Fruit fly (Drosophila melanogaster) whole organism, embryonic: Measurements from ENCODE around the gene ftz-f1.

Experiments used
- Atf3 ChIP-seq: fragments of 200-800 bp; sonication (Bioruptor generic); optimal IDR thresholded peaks from 3 replicates; lab custom pipeline; 2016; ENCODE audit warnings: missing biosample characterization, missing genetic modification characterization
- Blimp-1 ChIP-seq: fragments of 200-800 bp; sonication (Bioruptor generic); optimal IDR thresholded peaks from 3 replicates; lab custom pipeline; 2018; ENCODE audit warnings: missing biosample characterization, missing genetic modification characterization, mild to moderate bottlenecking, moderate library complexity, missing genetic modification reagents
- CG1024 ChIP-seq: fragments of 200-800 bp; sonication (Bioruptor generic); IDR thresholded peaks from 2 replicates; pipeline ENCODE4 v1.3.6; 2022; ENCODE audit warnings: missing biosample characterization, missing genetic modification characterization
- CG11398 ChIP-seq: fragments of 200-800 bp; sonication (Bioruptor generic); optimal IDR thresholded peaks from 2 replicates; lab custom pipeline; 2016; ENCODE audit warnings: missing biosample characterization, missing genetic modification characterization
- CG11696 ChIP-seq: fragments of 200-800 bp; sonication (Bioruptor generic); IDR thresholded peaks from 2 replicates; pipeline ENCODE4 v1.3.6; 2022; ENCODE audit warnings: missing biosample characterization, missing genetic modification characterization
- CG12219 ChIP-seq: fragments of 200-800 bp; sonication (Bioruptor generic); optimal IDR thresholded peaks from 3 replicates; lab custom pipeline; 2018; ENCODE audit warnings: missing biosample characterization, mild to moderate bottlenecking, missing genetic modification characterization
- CG14710 ChIP-seq: fragments of 200-800 bp; sonication (Bioruptor generic); optimal IDR thresholded peaks from 3 replicates; lab custom pipeline; 2019; ENCODE audit warnings: missing biosample characterization, mild to moderate bottlenecking, missing genetic modification characterization, moderate library complexity
- CG15696 ChIP-seq: fragments of 200-800 bp; sonication (Bioruptor generic); optimal IDR thresholded peaks from 2 replicates; lab custom pipeline; 2019; ENCODE audit warnings: missing biosample characterization, mild to moderate bottlenecking, missing genetic modification characterization, moderate library complexity
- CG16779 ChIP-seq: fragments of 200-800 bp; sonication (Bioruptor generic); IDR thresholded peaks from 2 replicates; pipeline ENCODE4 v1.3.6; 2022; ENCODE audit warnings: missing biosample characterization, missing genetic modification characterization
- CG17359 ChIP-seq: fragments of 200-800 bp; sonication (Bioruptor generic); optimal IDR thresholded peaks from 3 replicates; lab custom pipeline; 2018; ENCODE audit warnings: missing biosample characterization, mild to moderate bottlenecking, missing genetic modification characterization, moderate library complexity
- CG17568 ChIP-seq: fragments of 200-800 bp; sonication (Bioruptor generic); optimal IDR thresholded peaks from 2 replicates; lab custom pipeline; 2018; ENCODE audit warnings: missing biosample characterization, mild to moderate bottlenecking, missing genetic modification characterization, moderate library complexity
- CG17829 ChIP-seq: fragments of 200-800 bp; optimal IDR thresholded peaks from 2 replicates; lab custom pipeline; 2019; ENCODE audit warnings: missing biosample characterization, mild to moderate bottlenecking, missing genetic modification characterization, moderate library complexity
- CG2129 ChIP-seq: fragments of 200-800 bp; sonication (Bioruptor generic); IDR thresholded peaks from 2 replicates; pipeline ENCODE4 v1.3.6; 2022; ENCODE audit warnings: missing biosample characterization, missing genetic modification characterization; ENCODE audit not compliant: partially characterized antibody
- CG2202 ChIP-seq: fragments of 200-800 bp; sonication (Bioruptor generic); optimal IDR thresholded peaks from 2 replicates; lab custom pipeline; 2018; ENCODE audit warnings: missing biosample characterization, mild to moderate bottlenecking, missing genetic modification characterization
- CG30403 ChIP-seq: fragments of 200-800 bp; sonication (Bioruptor generic); optimal IDR thresholded peaks from 3 replicates; lab custom pipeline; 2016; ENCODE audit warnings: missing biosample characterization, missing genetic modification characterization
- CG31224 ChIP-seq: fragments of 200-800 bp; sonication (Bioruptor generic); IDR thresholded peaks from 2 replicates; pipeline ENCODE4 v1.3.6; 2022; ENCODE audit warnings: missing biosample characterization, missing genetic modification characterization
- CG4854 ChIP-seq: fragments of 200-800 bp; sonication (Bioruptor generic); optimal IDR thresholded peaks from 2 replicates; lab custom pipeline; 2016; ENCODE audit warnings: missing biosample characterization, missing genetic modification characterization, inconsistent platforms
- CG5245 ChIP-seq: fragments of 200-800 bp; sonication (Bioruptor generic); optimal IDR thresholded peaks from 3 replicates; lab custom pipeline; 2016; ENCODE audit warnings: missing biosample characterization, missing genetic modification characterization
- CG6175 ChIP-seq: fragments of 200-800 bp; sonication (Bioruptor generic); IDR thresholded peaks from 3 replicates; pipeline ENCODE4 v1.3.6; 2022; ENCODE audit warnings: missing biosample characterization, missing genetic modification characterization
- CG7963 ChIP-seq: fragments of 200-800 bp; sonication (Bioruptor generic); IDR thresholded peaks from 3 replicates; pipeline ENCODE4 v1.3.6; 2022; ENCODE audit warnings: missing biosample characterization, missing genetic modification characterization; ENCODE audit not compliant: partially characterized antibody
- CG8765 ChIP-seq: fragments of 200-800 bp; sonication (Bioruptor generic); IDR thresholded peaks from 2 replicates; pipeline ENCODE4 v1.3.6; 2022; ENCODE audit warnings: missing biosample characterization, missing genetic modification characterization
- CG9215 ChIP-seq: fragments of 200-800 bp; sonication (Bioruptor generic); IDR thresholded peaks from 2 replicates; pipeline ENCODE4 v1.3.6; 2022; ENCODE audit warnings: missing biosample characterization, missing genetic modification characterization
- Chrac-16 ChIP-seq: fragments of 200-800 bp; sonication (Bioruptor generic); optimal IDR thresholded peaks from 3 replicates; lab custom pipeline; 2016; ENCODE audit warnings: missing biosample characterization, missing genetic modification characterization
- Fer3 ChIP-seq: fragments of 200-800 bp; sonication (Bioruptor generic); optimal IDR thresholded peaks from 2 replicates; lab custom pipeline; 2018; ENCODE audit warnings: missing biosample characterization, mild to moderate bottlenecking, missing genetic modification characterization, moderate library complexity
- Hmx ChIP-seq: fragments of 200-800 bp; sonication (Bioruptor generic); optimal IDR thresholded peaks from 2 replicates; lab custom pipeline; 2016; ENCODE audit warnings: missing biosample characterization, missing genetic modification characterization
- Hr39 ChIP-seq: fragments of >200 bp; optimal IDR thresholded peaks from 2 replicates; lab custom pipeline; 2017
- Kr ChIP-seq: fragments of 200-800 bp; sonication (Bioruptor generic); optimal IDR thresholded peaks from 2 replicates; lab custom pipeline; 2017; ENCODE audit warnings: missing biosample characterization, mild to moderate bottlenecking, missing genetic modification characterization
- Pdp1 ChIP-seq, 2 experiments: fragments of 200-800 bp; sonication (Bioruptor generic); optimal IDR thresholded peaks; 3 replicates each; lab custom pipeline; 2016; ENCODE audit warnings: missing biosample characterization in 2 of 2, missing genetic modification characterization in 2 of 2, mild to moderate bottlenecking in 1 of 2, moderate library complexity in 1 of 2
- Vsx1 ChIP-seq: fragments of 200-800 bp; sonication (Bioruptor generic); optimal IDR thresholded peaks from 2 replicates; lab custom pipeline; 2017; ENCODE audit warnings: missing biosample characterization, mild to moderate bottlenecking, missing genetic modification characterization, missing genetic modification reagents
- amos ChIP-seq: fragments of 200-800 bp; sonication (Bioruptor generic); IDR thresholded peaks from 2 replicates; pipeline ENCODE4 v1.3.6; 2022; ENCODE audit warnings: missing biosample characterization, missing genetic modification characterization; ENCODE audit not compliant: partially characterized antibody
- bbx ChIP-seq: fragments of 200-800 bp; sonication (Bioruptor generic); IDR thresholded peaks from 2 replicates; pipeline ENCODE4 v1.3.6; 2022; ENCODE audit warnings: missing biosample characterization, missing genetic modification characterization; ENCODE audit not compliant: partially characterized antibody
- dati ChIP-seq: fragments of 200-800 bp; sonication (Bioruptor generic); IDR thresholded peaks from 2 replicates; pipeline ENCODE4 v1.3.6; 2022; ENCODE audit warnings: missing biosample characterization, missing genetic modification characterization
- gro ChIP-seq: fragments of 200-800 bp; sonication (Bioruptor generic); optimal IDR thresholded peaks from 2 replicates; lab custom pipeline; 2016; ENCODE audit warnings: missing biosample characterization, missing genetic modification characterization
- gsb ChIP-seq: fragments of 200-800 bp; sonication (Bioruptor generic); IDR thresholded peaks from 2 replicates; pipeline ENCODE4 v1.3.6; 2022; ENCODE audit warnings: missing biosample characterization, missing genetic modification characterization
- gt ChIP-seq: fragments of 200-800 bp; sonication (Bioruptor generic); IDR thresholded peaks from 2 replicates; pipeline ENCODE4 v1.3.6; 2022; ENCODE audit warnings: missing biosample characterization, missing genetic modification characterization
- jigr1 ChIP-seq: fragments of 200-800 bp; sonication (Bioruptor generic); IDR thresholded peaks from 3 replicates; pipeline ENCODE4 v1.3.6; 2022; ENCODE audit warnings: missing biosample characterization, missing genetic modification characterization
- luna ChIP-seq: fragments of 200-800 bp; sonication (Bioruptor generic); optimal IDR thresholded peaks from 2 replicates; lab custom pipeline; 2016; ENCODE audit warnings: missing biosample characterization, missing genetic modification characterization
- pan ChIP-seq, 4 experiments: fragments of >200 bp in 3 of 4; fragments of 200-800 bp in 1 of 4; sonication (Bioruptor generic) in 1 of 4; optimal IDR thresholded peaks in 3 of 4; IDR thresholded peaks in 1 of 4; 2 replicates each; pipeline versions ENCODE4 v1.3.6 to Lab custom; 2017 to 2022; ENCODE audit warnings: missing biosample characterization in 2 of 4, missing genetic modification characterization in 2 of 4, mixed read lengths in 1 of 4
- pros ChIP-seq: fragments of 200-800 bp; sonication (Bioruptor generic); optimal IDR thresholded peaks from 3 replicates; lab custom pipeline; 2019; ENCODE audit warnings: missing biosample characterization, mild to moderate bottlenecking, missing genetic modification characterization, moderate library complexity
- salm ChIP-seq: fragments of 200-800 bp; sonication (Bioruptor generic); optimal IDR thresholded peaks from 2 replicates; lab custom pipeline; 2018; ENCODE audit warnings: missing biosample characterization, mild to moderate bottlenecking, missing genetic modification characterization
- schlank ChIP-seq: fragments of 200-800 bp; sonication (Bioruptor generic); optimal IDR thresholded peaks from 2 replicates; lab custom pipeline; 2018; ENCODE audit warnings: missing biosample characterization, mild to moderate bottlenecking, missing genetic modification characterization
- scrt ChIP-seq: fragments of 200-800 bp; sonication (Bioruptor generic); optimal IDR thresholded peaks from 2 replicates; lab custom pipeline; 2018; ENCODE audit warnings: missing biosample characterization, mild to moderate bottlenecking, missing genetic modification characterization, moderate library complexity
- so ChIP-seq: fragments of 200-800 bp; sonication (Bioruptor generic); IDR thresholded peaks from 3 replicates; pipeline ENCODE4 v1.3.6; 2022; ENCODE audit warnings: missing biosample characterization, missing genetic modification characterization
- stwl ChIP-seq: fragments of 200-800 bp; sonication (Bioruptor generic); optimal IDR thresholded peaks from 3 replicates; lab custom pipeline; 2018; ENCODE audit warnings: missing biosample characterization, mild to moderate bottlenecking, missing genetic modification characterization, moderate library complexity
- tna ChIP-seq: fragments of 200-800 bp; sonication (Bioruptor generic); IDR thresholded peaks from 2 replicates; pipeline ENCODE4 v1.3.6; 2022; ENCODE audit warnings: missing biosample characterization, missing genetic modification characterization; ENCODE audit not compliant: partially characterized antibody
- yki ChIP-seq: fragments of >200 bp; optimal IDR thresholded peaks from 3 replicates; lab custom pipeline; 2018
- zen2 ChIP-seq: fragments of 200-800 bp; sonication (Bioruptor generic); IDR thresholded peaks from 3 replicates; pipeline ENCODE4 v1.3.6; 2022; ENCODE audit warnings: missing biosample characterization, missing genetic modification characterization; ENCODE audit not compliant: partially characterized antibody
- zfh1 ChIP-seq: fragments of 200-800 bp; sonication (Bioruptor generic); IDR thresholded peaks from 3 replicates; pipeline ENCODE4 v1.3.6; 2022; ENCODE audit warnings: missing biosample characterization, missing genetic modification characterization

ftz-f1 gene

dm6 chr3L:18765657-18766592 lies 35.2 kb downstream of the ftz-f1 start (continued):
- TF ChIP-seq pan (optimal IDR thresholded peaks at IDR 0.05; lab: Kevin White, UChicago) (no peak), pan (GFP tag; optimal IDR thresholded peaks at IDR 0.05 in 1 of 2, IDR thresholded peaks at IDR 0.05 in 1 of 2) (peak in 1 of 2 experiments; percentile 42), gsb (no peak), CG1024 (GFP tag; lab: Robert Waterston, UW) (no peak), so (GFP tag; lab: Robert Waterston, UW) (no peak; the same call in 1 of the 3 replicates), dati (GFP tag; lab: Robert Waterston, UW) (no peak), Chrac-16 (GFP tag; lab: Kevin White, UChicago) (no peak), Pdp1 (GFP tag; optimal IDR thresholded peaks at IDR 0.05; lab: Kevin White, UChicago) (peak in 1 of 2 experiments; percentile 92), CG11696 (GFP tag; lab: Robert Waterston, UW) (peak; percentile 54), schlank (no peak), salm (tag; lab: Kevin White, UChicago) (no peak), CG17359 (tag; lab: Kevin White, UChicago) (peak; percentile 33), zen2 (GFP tag; lab: Robert Waterston, UW) (peak; percentile 79; the same call in 2 of the 3 replicates), CG17829 (tag; lab: Kevin White, UChicago) (no peak), Blimp-1 (GFP tag; lab: Kevin White, UChicago) (peak; percentile 100), CG11398 (no peak), Vsx1 (no peak), CG31224 (GFP tag; lab: Robert Waterston, UW) (no peak), zfh1 (GFP tag; lab: Robert Waterston, UW) (peak; percentile 7; the same call in 1 of the 3 replicates), Hmx (no peak), amos (GFP tag; lab: Robert Waterston, UW) (no peak; the same call in 1 of the 2 replicates), CG15696 (tag; lab: Kevin White, UChicago) (no peak), CG30403 (GFP tag; lab: Kevin White, UChicago) (peak; percentile 53), jigr1 (no peak), gt (GFP tag; lab: Robert Waterston, UW) (no peak), luna (GFP tag; lab: Kevin White, UChicago) (no peak), CG2129 (GFP tag; lab: Robert Waterston, UW) (no peak), CG9215 (no peak), Fer3 (tag; lab: Kevin White, UChicago) (no peak), stwl (no peak), yki (lab: Kevin White, UChicago) (peak; percentile 80), Kr (peak; percentile 6), CG16779 (GFP tag; lab: Robert Waterston, UW) (no peak), gro (no peak), CG12219 (GFP tag; lab: Kevin White, UChicago) (no peak), bbx (GFP tag; lab: Robert Waterston, UW) (peak; percentile 32; the same call in 1 of the 2 replicates), CG5245 (GFP tag; lab: Kevin White, UChicago) (no peak), tna (GFP tag; lab: Robert Waterston, UW) (no peak; the same call in 1 of the 2 replicates), pros (no peak), CG14710 (tag; lab: Kevin White, UChicago) (peak; percentile 20), CG8765 (GFP tag; lab: Robert Waterston, UW) (no peak), scrt (GFP tag; lab: Kevin White, UChicago) (peak; percentile 51), CG17568 (GFP tag; lab: Kevin White, UChicago) (no peak), Hr39 (lab: Kevin White, UChicago) (no peak), CG7963 (GFP tag; lab: Robert Waterston, UW) (no peak), CG6175 (no peak), CG2202 (tag; lab: Kevin White, UChicago) (no peak), Atf3 (GFP tag; lab: Kevin White, UChicago) (no peak), CG4854 (GFP tag; lab: Kevin White, UChicago) (no peak)
